Worm (Caenorhabditis elegans) whole organism, L4 larva: ENCODE results near the gene zipt-2.1.

Experiments
- daf-19 ChIP-seq: fragments of 200-800 bp; sonication (Bioruptor generic); conservative IDR thresholded peaks from 2 replicates; pipeline ENCODE4 v1.3.6; 2022; ENCODE audit warnings: missing genetic modification characterization, missing compliant biosample characterization
- dmd-6 ChIP-seq: fragments of 200-800 bp; sonication (Bioruptor generic); IDR thresholded peaks from 2 replicates; pipeline ENCODE4 v1.3.6; 2022; ENCODE audit warnings: missing genetic modification reagents, missing genetic modification characterization, missing compliant biosample characterization
- duxl-1 ChIP-seq: sonication (generic microtip); optimal IDR thresholded peaks from 2 replicates; lab custom pipeline; 2016; ENCODE audit warnings: mild to moderate bottlenecking, missing genetic modification characterization, moderate library complexity, missing compliant biosample characterization; ENCODE audit not compliant: poor library complexity
- fkh-10 ChIP-seq: fragments of 150-350 bp; optimal IDR thresholded peaks from 2 replicates; lab custom pipeline; 2014; ENCODE audit warnings: missing biosample characterization, missing genetic modification reagents, missing genetic modification characterization
- jun-1 ChIP-seq: fragments of 150-350 bp; optimal IDR thresholded peaks from 2 replicates; lab custom pipeline; 2014; ENCODE audit warnings: missing biosample characterization, missing genetic modification reagents, missing genetic modification characterization
- lim-7 ChIP-seq: fragments of 200-800 bp; sonication (Bioruptor generic); IDR thresholded peaks from 2 replicates; pipeline ENCODE4 v1.3.6; 2022; ENCODE audit warnings: missing genetic modification characterization, missing compliant biosample characterization
- set-16 ChIP-seq: fragments of 200-800 bp; sonication (Bioruptor generic); IDR thresholded peaks from 2 replicates; pipeline ENCODE4 v1.3.6; 2022; ENCODE audit warnings: missing genetic modification reagents, missing genetic modification characterization, missing compliant biosample characterization
- snpc-4 ChIP-seq: fragments of 150-350 bp; optimal IDR thresholded peaks from 2 replicates; lab custom pipeline; 2014; ENCODE audit warnings: missing biosample characterization, missing genetic modification characterization
- unc-62 ChIP-seq, 3 experiments: fragments of 150-350 bp in 1 of 3; sonication (generic microtip); optimal IDR thresholded peaks in 2 of 3; peaks in 1 of 3; 1 replicate in 1 of 3; 2 replicates in 2 of 3; lab custom pipeline; 2014 to 2017; ENCODE audit warnings: missing biosample characterization in 3 of 3, missing genetic modification characterization in 3 of 3, missing genetic modification reagents in 3 of 3, missing genotype in 1 of 3
- zag-1 ChIP-seq: fragments of 150-350 bp; optimal IDR thresholded peaks from 2 replicates; lab custom pipeline; 2014; ENCODE audit warnings: missing biosample characterization, missing genetic modification characterization
- ztf-11 ChIP-seq: fragments of 150-350 bp; optimal IDR thresholded peaks from 2 replicates; lab custom pipeline; 2014; ENCODE audit warnings: missing biosample characterization, missing genetic modification characterization

- TF ChIP-seq unc-62 (GFP tag; optimal IDR thresholded peaks at IDR 0.05 in 1 of 2; lab: Kevin White, UChicago), result peak in 1 of 2 experiments; percentile 42
- no peak for TF ChIP-seq unc-62 (tag; optimal IDR thresholded peaks at IDR 0.05; lab: Kevin White, UChicago)
- no peak for TF ChIP-seq lim-7 (GFP tag; lab: Robert Waterston, UW)
- TF ChIP-seq zag-1, result no peak
- no peak for TF ChIP-seq dmd-6 (GFP tag; lab: Robert Waterston, UW)
- TF ChIP-seq ztf-11 (tag; lab: Kevin White, UChicago), result no peak
- no peak for TF ChIP-seq daf-19 (GFP tag; lab: Robert Waterston, UW)
- TF ChIP-seq duxl-1 (tag; lab: Kevin White, UChicago), result no peak
- no peak for TF ChIP-seq set-16
- TF ChIP-seq fkh-10 (GFP tag; lab: Kevin White, UChicago), result no peak
- TF ChIP-seq jun-1, result no peak
- TF ChIP-seq snpc-4 (tag; lab: Kevin White, UChicago), result no peak
Observed at ce11 chrIV:10780583-10780982, 18.9 kb upstream of the zipt-2.1 start, which contains the start of gene swt-3.
